Fruit fly (Drosophila melanogaster) whole organism: ENCODE data around the gene CG46448.

ENCODE experiments used
- EcR ChIP-seq, 2 experiments: fragments of >200 bp; optimal IDR thresholded peaks; 2 replicates each; lab custom pipeline; 2017; ENCODE audit warnings: missing biosample characterization in 2 of 2, missing genetic modification characterization in 2 of 2, missing genetic modification reagents in 2 of 2
- psq ChIP-seq: fragments of >200 bp; optimal IDR thresholded peaks from 2 replicates; lab custom pipeline; 2017

dm6 chr2L:2402194-2402593, 10.7 kb downstream of the CG46448 start:
- no peak for TF ChIP-seq EcR (GFP tag; optimal IDR thresholded peaks at IDR 0.05; lab: Kevin White, UChicago)
- TF ChIP-seq psq: no peak
